Fruit fly (Drosophila melanogaster) whole organism, embryonic: ENCODE measurements around the gene CG13928.

Source experiments
- Blimp-1 ChIP-seq: fragments of 200-800 bp; sonication (Bioruptor generic); optimal IDR thresholded peaks from 3 replicates; lab custom pipeline; 2018; ENCODE audit warnings: missing biosample characterization, missing genetic modification characterization, mild to moderate bottlenecking, moderate library complexity, missing genetic modification reagents
- BtbVII ChIP-seq: fragments of 200-800 bp; sonication (Bioruptor generic); optimal IDR thresholded peaks from 3 replicates; lab custom pipeline; 2017; ENCODE audit warnings: missing biosample characterization, mild to moderate bottlenecking, missing genetic modification characterization
- CG10462 ChIP-seq: fragments of 200-800 bp; sonication (Bioruptor generic); optimal IDR thresholded peaks from 2 replicates; lab custom pipeline; 2016; ENCODE audit warnings: missing biosample characterization, missing genetic modification characterization
- CG12071 ChIP-seq: fragments of 200-800 bp; sonication (Bioruptor generic); optimal IDR thresholded peaks from 3 replicates; lab custom pipeline; 2018; ENCODE audit warnings: missing biosample characterization, mild to moderate bottlenecking, missing genetic modification characterization
- CG13775 ChIP-seq: fragments of 200-800 bp; sonication (Bioruptor generic); optimal IDR thresholded peaks from 3 replicates; lab custom pipeline; 2017; ENCODE audit warnings: missing biosample characterization, mild to moderate bottlenecking, missing genetic modification characterization
- CG1529 ChIP-seq: fragments of 200-800 bp; sonication (Bioruptor generic); optimal IDR thresholded peaks from 3 replicates; lab custom pipeline; 2018; ENCODE audit warnings: missing biosample characterization, missing genetic modification characterization
- CG15696 ChIP-seq: fragments of 200-800 bp; sonication (Bioruptor generic); optimal IDR thresholded peaks from 2 replicates; lab custom pipeline; 2019; ENCODE audit warnings: missing biosample characterization, mild to moderate bottlenecking, missing genetic modification characterization, moderate library complexity
- CG1647 ChIP-seq: fragments of 200-800 bp; sonication (Bioruptor generic); optimal IDR thresholded peaks from 3 replicates; lab custom pipeline; 2016; ENCODE audit warnings: missing biosample characterization, missing genetic modification characterization
- CG2129 ChIP-seq: fragments of 200-800 bp; sonication (Bioruptor generic); IDR thresholded peaks from 2 replicates; pipeline ENCODE4 v1.3.6; 2022; ENCODE audit warnings: missing biosample characterization, missing genetic modification characterization; ENCODE audit not compliant: partially characterized antibody
- CG2712 ChIP-seq: fragments of 200-800 bp; optimal IDR thresholded peaks from 3 replicates; lab custom pipeline; 2019; ENCODE audit warnings: missing biosample characterization, mild to moderate bottlenecking, missing genetic modification characterization, moderate library complexity
- CG30431 ChIP-seq: fragments of 200-800 bp; sonication (Bioruptor generic); optimal IDR thresholded peaks from 2 replicates; lab custom pipeline; 2017; ENCODE audit warnings: missing biosample characterization, missing genetic modification characterization
- CG33557 ChIP-seq: fragments of 200-800 bp; sonication (Bioruptor generic); optimal IDR thresholded peaks from 2 replicates; lab custom pipeline; 2019; ENCODE audit warnings: missing biosample characterization, mild to moderate bottlenecking, missing genetic modification characterization, moderate library complexity
- CG4707 ChIP-seq: fragments of 200-800 bp; sonication (Bioruptor generic); optimal IDR thresholded peaks from 2 replicates; lab custom pipeline; 2018; ENCODE audit warnings: missing biosample characterization, mild to moderate bottlenecking, missing genetic modification characterization, moderate library complexity
- CG6175 ChIP-seq: fragments of 200-800 bp; sonication (Bioruptor generic); IDR thresholded peaks from 3 replicates; pipeline ENCODE4 v1.3.6; 2022; ENCODE audit warnings: missing biosample characterization, missing genetic modification characterization
- CG6791 ChIP-seq: fragments of 200-800 bp; sonication (Bioruptor generic); IDR thresholded peaks from 3 replicates; pipeline ENCODE4 v1.3.6; 2022; ENCODE audit warnings: missing biosample characterization, missing genetic modification characterization; ENCODE audit not compliant: partially characterized antibody
- CG6854 ChIP-seq: fragments of 200-800 bp; sonication (Bioruptor generic); optimal IDR thresholded peaks from 3 replicates; lab custom pipeline; 2017; ENCODE audit warnings: missing biosample characterization, mild to moderate bottlenecking, missing genetic modification characterization
- Camta ChIP-seq: fragments of 200-800 bp; sonication (Bioruptor generic); optimal IDR thresholded peaks from 2 replicates; lab custom pipeline; 2016; ENCODE audit warnings: missing biosample characterization, missing genetic modification characterization
- CoRest ChIP-seq: fragments of 200-800 bp; sonication (Bioruptor generic); optimal IDR thresholded peaks from 3 replicates; lab custom pipeline; 2018; ENCODE audit warnings: missing biosample characterization, mild to moderate bottlenecking, missing genetic modification characterization, moderate library complexity
- Deaf1 ChIP-seq: fragments of 200-800 bp; optimal IDR thresholded peaks from 3 replicates; lab custom pipeline; 2019; ENCODE audit warnings: missing biosample characterization, mild to moderate bottlenecking, missing genetic modification characterization, moderate library complexity
- Doc2 ChIP-seq: fragments of 200-800 bp; sonication (Bioruptor generic); IDR thresholded peaks from 2 replicates; pipeline ENCODE4 v1.3.6; 2022; ENCODE audit warnings: missing biosample characterization, missing genetic modification characterization
- GATAe ChIP-seq: fragments of 200-800 bp; sonication (Bioruptor generic); conservative IDR thresholded peaks from 2 replicates; pipeline ENCODE4 v1.3.6; 2022; ENCODE audit warnings: missing biosample characterization, missing genetic modification characterization
- HLH3B ChIP-seq: fragments of 200-800 bp; sonication (Bioruptor generic); IDR thresholded peaks from 2 replicates; pipeline ENCODE4 v1.3.6; 2022; ENCODE audit warnings: missing biosample characterization, missing genetic modification characterization
- MBD-R2 ChIP-seq: fragments of 200-800 bp; sonication (Bioruptor generic); IDR thresholded peaks from 2 replicates; pipeline ENCODE4 v1.3.6; 2022; ENCODE audit warnings: missing biosample characterization, missing genetic modification characterization
- Mad ChIP-seq: fragments of 200-800 bp; sonication (Bioruptor generic); optimal IDR thresholded peaks from 2 replicates; lab custom pipeline; 2016; ENCODE audit warnings: missing biosample characterization, missing genetic modification characterization
- Meics ChIP-seq: fragments of 200-800 bp; sonication (Bioruptor generic); optimal IDR thresholded peaks from 2 replicates; lab custom pipeline; 2017; ENCODE audit warnings: missing biosample characterization, mild to moderate bottlenecking, missing genetic modification characterization
- Nf-YC ChIP-seq: fragments of 200-800 bp; optimal IDR thresholded peaks from 3 replicates; lab custom pipeline; 2019; ENCODE audit warnings: missing biosample characterization, mild to moderate bottlenecking, missing genetic modification characterization, moderate library complexity
- Taf1 ChIP-seq: fragments of 200-800 bp; sonication (Bioruptor generic); IDR thresholded peaks from 2 replicates; pipeline ENCODE4 v1.3.6; 2022; ENCODE audit warnings: missing biosample characterization, missing genetic modification characterization
- caup ChIP-seq: fragments of 200-800 bp; sonication (Bioruptor generic); optimal IDR thresholded peaks from 3 replicates; lab custom pipeline; 2017; ENCODE audit warnings: missing biosample characterization, mild to moderate bottlenecking, missing genetic modification characterization, moderate library complexity; ENCODE audit not compliant: severe bottlenecking
- cg ChIP-seq: fragments of 200-800 bp; sonication (Bioruptor generic); optimal IDR thresholded peaks from 3 replicates; lab custom pipeline; 2019; ENCODE audit warnings: missing biosample characterization, mild to moderate bottlenecking, missing genetic modification characterization, moderate library complexity
- cwo ChIP-seq: fragments of 200-800 bp; sonication (Bioruptor generic); optimal IDR thresholded peaks from 3 replicates; lab custom pipeline; 2017; ENCODE audit warnings: missing biosample characterization, missing genetic modification characterization, mild to moderate bottlenecking, moderate library complexity, missing genetic modification reagents
- da ChIP-seq: fragments of 200-800 bp; sonication (Bioruptor generic); optimal IDR thresholded peaks from 2 replicates; lab custom pipeline; 2016; ENCODE audit warnings: missing biosample characterization, missing genetic modification characterization
- danr ChIP-seq: fragments of 200-800 bp; sonication (Bioruptor generic); IDR thresholded peaks from 2 replicates; pipeline ENCODE4 v1.3.6; 2022; ENCODE audit warnings: missing biosample characterization, missing genetic modification characterization
- dmrt99B ChIP-seq: fragments of 200-800 bp; sonication (Bioruptor generic); optimal IDR thresholded peaks from 2 replicates; lab custom pipeline; 2018; ENCODE audit warnings: missing biosample characterization, mild to moderate bottlenecking, missing genetic modification characterization, moderate library complexity
- ewg ChIP-seq: fragments of 200-800 bp; sonication (Bioruptor generic); optimal IDR thresholded peaks from 3 replicates; lab custom pipeline; 2017; ENCODE audit warnings: mild to moderate bottlenecking, missing biosample characterization, missing genetic modification reagents, missing genetic modification characterization
- grau ChIP-seq: fragments of 200-800 bp; optimal IDR thresholded peaks from 3 replicates; lab custom pipeline; 2019; ENCODE audit warnings: missing biosample characterization, mild to moderate bottlenecking, missing genetic modification characterization, moderate library complexity
- gro ChIP-seq: fragments of 200-800 bp; sonication (Bioruptor generic); optimal IDR thresholded peaks from 2 replicates; lab custom pipeline; 2016; ENCODE audit warnings: missing biosample characterization, missing genetic modification characterization
- hb ChIP-seq: fragments of 200-800 bp; sonication (Bioruptor generic); IDR thresholded peaks from 3 replicates; pipeline ENCODE4 v1.3.6; 2022; ENCODE audit warnings: missing biosample characterization, missing genetic modification characterization; ENCODE audit not compliant: partially characterized antibody
- kay ChIP-seq: fragments of 200-800 bp; sonication (Bioruptor generic); optimal IDR thresholded peaks from 2 replicates; lab custom pipeline; 2016; ENCODE audit warnings: missing biosample characterization, missing genetic modification characterization
- nau ChIP-seq: fragments of 200-800 bp; sonication (Bioruptor generic); optimal IDR thresholded peaks from 3 replicates; lab custom pipeline; 2017; ENCODE audit warnings: missing biosample characterization, mild to moderate bottlenecking, missing genetic modification characterization, missing genetic modification reagents
- nerfin-2 ChIP-seq: fragments of 200-800 bp; sonication (Bioruptor generic); IDR thresholded peaks from 2 replicates; pipeline ENCODE4 v1.3.6; 2022; ENCODE audit warnings: missing biosample characterization, missing genetic modification characterization; ENCODE audit not compliant: partially characterized antibody
- p53 ChIP-seq: fragments of 200-800 bp; sonication (Bioruptor generic); optimal IDR thresholded peaks from 2 replicates; lab custom pipeline; 2016; ENCODE audit warnings: missing biosample characterization, missing genetic modification characterization
- phol ChIP-seq: fragments of 200-800 bp; sonication (Bioruptor generic); optimal IDR thresholded peaks from 3 replicates; lab custom pipeline; 2018; ENCODE audit warnings: missing biosample characterization, mild to moderate bottlenecking, missing genetic modification characterization, moderate library complexity
- prd ChIP-seq, 3 experiments: fragments of >200 bp in 2 of 3; fragments of 200-800 bp in 1 of 3; sonication (Bioruptor generic) in 1 of 3; optimal IDR thresholded peaks in 2 of 3; IDR thresholded peaks in 1 of 3; 2 replicates in 2 of 3; 3 replicates in 1 of 3; pipeline versions ENCODE4 v1.3.6 to Lab custom; 2017 to 2022; ENCODE audit warnings: missing biosample characterization in 1 of 3, missing genetic modification characterization in 1 of 3
- salm ChIP-seq: fragments of 200-800 bp; sonication (Bioruptor generic); optimal IDR thresholded peaks from 2 replicates; lab custom pipeline; 2018; ENCODE audit warnings: missing biosample characterization, mild to moderate bottlenecking, missing genetic modification characterization
- sd ChIP-seq: fragments of 200-800 bp; sonication (Bioruptor generic); optimal IDR thresholded peaks from 3 replicates; lab custom pipeline; 2018; ENCODE audit warnings: missing biosample characterization, mild to moderate bottlenecking, missing genetic modification characterization, moderate library complexity
- sim ChIP-seq: fragments of 200-800 bp; sonication (Bioruptor generic); IDR thresholded peaks from 2 replicates; pipeline ENCODE4 v1.3.6; 2022; ENCODE audit warnings: missing biosample characterization, missing genetic modification characterization
- ttk ChIP-seq: fragments of 200-800 bp; sonication (Bioruptor generic); IDR thresholded peaks from 2 replicates; pipeline ENCODE4 v2.1.2; 2022; ENCODE audit warnings: missing biosample characterization, missing genetic modification characterization
- unc-4 ChIP-seq: fragments of 200-800 bp; sonication (Bioruptor generic); IDR thresholded peaks from 2 replicates; pipeline ENCODE4 v1.3.6; 2022; ENCODE audit warnings: missing biosample characterization, missing genetic modification characterization; ENCODE audit not compliant: partially characterized antibody
- vvl ChIP-seq: fragments of 200-800 bp; sonication (Bioruptor generic); IDR thresholded peaks from 2 replicates; pipeline ENCODE4 v1.3.6; 2022; ENCODE audit warnings: missing biosample characterization, missing genetic modification characterization
- yki ChIP-seq: fragments of >200 bp; optimal IDR thresholded peaks from 3 replicates; lab custom pipeline; 2018

CG13928 gene

dm6 chr3L:1609611-1610010, 18.6 kb downstream of the CG13928 start (continued):
- no peak for TF ChIP-seq Camta
- TF ChIP-seq MBD-R2 (GFP tag; lab: Robert Waterston, UW), result no peak
- no peak for TF ChIP-seq CG12071 (GFP tag; lab: Kevin White, UChicago)
- TF ChIP-seq grau (tag; lab: Kevin White, UChicago), result peak; percentile 64
- peak; percentile 36 for TF ChIP-seq caup (GFP tag; lab: Kevin White, UChicago)
- no peak for TF ChIP-seq sd
- no peak for TF ChIP-seq nau (GFP tag; lab: Kevin White, UChicago)
- no peak for TF ChIP-seq Nf-YC (tag; lab: Kevin White, UChicago)
- no peak for TF ChIP-seq CG6175 (GFP tag; lab: Robert Waterston, UW)
- no peak for TF ChIP-seq CG15696
- TF ChIP-seq danr, result no peak
- TF ChIP-seq CG33557 (GFP tag; lab: Kevin White, UChicago), result no peak
- TF ChIP-seq GATAe (GFP tag; lab: Robert Waterston, UW), result no peak
- TF ChIP-seq phol (tag; lab: Kevin White, UChicago), result peak; percentile 34
- TF ChIP-seq CG30431 (GFP tag; lab: Kevin White, UChicago), result no peak
- TF ChIP-seq ttk (GFP tag; lab: Robert Waterston, UW), result no peak
- TF ChIP-seq CG6854, result no peak
- no peak for TF ChIP-seq sim (GFP tag; lab: Robert Waterston, UW)
- TF ChIP-seq cg (GFP tag; lab: Kevin White, UChicago), result no peak
- TF ChIP-seq ewg, result no peak
- no peak for TF ChIP-seq CG1647
- no peak for TF ChIP-seq kay (GFP tag; lab: Kevin White, UChicago)
- no peak for TF ChIP-seq yki (lab: Kevin White, UChicago)
- TF ChIP-seq CoRest (tag; lab: Kevin White, UChicago), result peak; percentile 62
- no peak for TF ChIP-seq Blimp-1 (GFP tag; lab: Kevin White, UChicago)
- no peak for TF ChIP-seq hb (GFP tag; lab: Robert Waterston, UW)
- peak; percentile 52 for TF ChIP-seq BtbVII (GFP tag; lab: Kevin White, UChicago)
- TF ChIP-seq nerfin-2 (GFP tag; lab: Robert Waterston, UW), result no peak
- TF ChIP-seq CG2712, result peak; percentile 39
- no peak for TF ChIP-seq CG6791
- TF ChIP-seq HLH3B (GFP tag; lab: Robert Waterston, UW), result no peak
- no peak for TF ChIP-seq vvl (GFP tag; lab: Robert Waterston, UW)
- TF ChIP-seq prd (optimal IDR thresholded peaks at IDR 0.05; lab: Kevin White, UChicago), result no peak
- TF ChIP-seq prd (GFP tag; IDR thresholded peaks at IDR 0.05; lab: Robert Waterston, UW), result peak; percentile 44; the same call in 1 of the 3 replicates
- TF ChIP-seq unc-4 (GFP tag; lab: Robert Waterston, UW), result no peak
- TF ChIP-seq CG13775 (GFP tag; lab: Kevin White, UChicago), result peak; percentile 46
- peak; percentile 32 for TF ChIP-seq cwo (GFP tag; lab: Kevin White, UChicago)
- 0 out of 2 replicates have a peak, but pooled peaks have one; percentile 10 for TF ChIP-seq Taf1 (GFP tag; lab: Robert Waterston, UW)
- TF ChIP-seq CG10462 (GFP tag; lab: Kevin White, UChicago), result no peak
- TF ChIP-seq CG2129 (GFP tag; lab: Robert Waterston, UW), result no peak
- TF ChIP-seq CG4707, result no peak
- TF ChIP-seq Meics (GFP tag; lab: Kevin White, UChicago), result peak; percentile 68
- no peak for TF ChIP-seq dmrt99B (tag; lab: Kevin White, UChicago)
- TF ChIP-seq salm (tag; lab: Kevin White, UChicago), result no peak
- TF ChIP-seq p53 (GFP tag; lab: Kevin White, UChicago), result no peak
- TF ChIP-seq Doc2 (GFP tag; lab: Robert Waterston, UW), result no peak
- no peak for TF ChIP-seq Deaf1 (tag; lab: Kevin White, UChicago)
- TF ChIP-seq gro, result no peak
- no peak for TF ChIP-seq CG1529 (GFP tag; lab: Kevin White, UChicago)
- no peak for TF ChIP-seq da
- TF ChIP-seq Mad (GFP tag; lab: Kevin White, UChicago), result no peak
